Worm (Caenorhabditis elegans) whole organism, L1 larva: ENCODE results near the gene ndub-8.
A peak's percentile ranks its signal among the peaks of the same experiment; 100 is the strongest.

ENCODE experiments used
- C34B4.2 ChIP-seq: sonication (generic microtip); optimal IDR thresholded peaks from 2 replicates; lab custom pipeline; 2017; ENCODE audit warnings: mild to moderate bottlenecking, missing genetic modification characterization, missing compliant biosample characterization
- blmp-1 ChIP-seq: fragments of 150-350 bp; optimal IDR thresholded peaks from 2 replicates; lab custom pipeline; 2014; ENCODE audit warnings: missing biosample characterization, missing genetic modification characterization
- dpl-1 ChIP-seq, 3 experiments: fragments of 150-350 bp in 2 of 3; sonication (generic microtip) in 1 of 3; optimal IDR thresholded peaks; 2 replicates each; lab custom pipeline; 2014 to 2017; ENCODE audit warnings: missing biosample characterization in 3 of 3, missing genetic modification characterization in 3 of 3, missing genetic modification reagents in 3 of 3
- efl-1 ChIP-seq, 4 experiments: fragments of 150-350 bp; optimal IDR thresholded peaks in 3 of 4; peaks in 1 of 4; 1 replicate in 1 of 4; 2 replicates in 3 of 4; lab custom pipeline; 2014; ENCODE audit warnings: missing biosample characterization in 2 of 4, missing genetic modification characterization in 2 of 4, missing genetic modification reagents in 2 of 4
- efl-3 ChIP-seq: fragments of 200-800 bp; sonication (Bioruptor generic); optimal IDR thresholded peaks from 2 replicates; lab custom pipeline; 2018; ENCODE audit warnings: mild to moderate bottlenecking, missing genetic modification characterization, missing compliant biosample characterization
- elt-2 ChIP-seq: sonication (generic microtip); optimal IDR thresholded peaks from 2 replicates; lab custom pipeline; 2016; ENCODE audit warnings: missing genetic modification characterization, mild to moderate bottlenecking, inconsistent platforms, missing compliant biosample characterization, missing genetic modification reagents
- elt-3 ChIP-seq, 6 experiments: fragments of 150-350 bp in 1 of 6; sonication (generic microtip); optimal IDR thresholded peaks; 2 replicates each; lab custom pipeline; 2017 to 2018; ENCODE audit warnings: missing biosample characterization in 6 of 6, missing genetic modification characterization in 6 of 6, inconsistent platforms in 1 of 6
- ets-5 ChIP-seq: fragments of 200-800 bp; sonication (Bioruptor generic); IDR thresholded peaks from 2 replicates; pipeline ENCODE4 v1.3.6; 2022; ENCODE audit warnings: missing genetic modification characterization, missing compliant biosample characterization
- fkh-8 ChIP-seq: sonication (generic microtip); optimal IDR thresholded peaks from 2 replicates; lab custom pipeline; 2016; ENCODE audit warnings: mild to moderate bottlenecking, missing genetic modification characterization, missing compliant biosample characterization
- isw-1 ChIP-seq: fragments of 200-800 bp; sonication (Bioruptor generic); IDR thresholded peaks from 2 replicates; pipeline ENCODE4 v1.3.6; 2022; ENCODE audit warnings: missing genetic modification characterization, missing compliant biosample characterization
- lin-15B ChIP-seq: fragments of 150-350 bp; sonication (generic microtip); optimal IDR thresholded peaks from 3 replicates; lab custom pipeline; 2014; ENCODE audit warnings: missing biosample characterization, missing genetic modification characterization
- lin-35 ChIP-seq, 2 experiments: fragments of 150-350 bp; optimal IDR thresholded peaks; 2 replicates each; lab custom pipeline; 2014; ENCODE audit warnings: missing biosample characterization in 2 of 2, missing genetic modification characterization in 2 of 2, missing genetic modification reagents in 2 of 2
- lsy-2 ChIP-seq, 2 experiments: fragments of 150-350 bp; optimal IDR thresholded peaks; 2 replicates each; lab custom pipeline; 2014; ENCODE audit warnings: missing biosample characterization in 2 of 2, missing genetic modification characterization in 2 of 2
- mab-9 ChIP-seq: fragments of 200-800 bp; sonication (Bioruptor generic); IDR thresholded peaks from 2 replicates; pipeline ENCODE4 v1.3.6; 2022; ENCODE audit warnings: missing genetic modification reagents, missing genetic modification characterization, missing compliant biosample characterization
- nhr-12 ChIP-seq: sonication (generic microtip); optimal IDR thresholded peaks from 2 replicates; lab custom pipeline; 2017; ENCODE audit warnings: missing biosample characterization, missing genetic modification characterization
- nhr-19 ChIP-seq: fragments of 200-800 bp; sonication (Bioruptor generic); conservative IDR thresholded peaks from 2 replicates; pipeline ENCODE4 v1.3.6; 2022; ENCODE audit warnings: missing genetic modification characterization, missing compliant biosample characterization
- nhr-20 ChIP-seq: sonication (generic microtip); optimal IDR thresholded peaks from 2 replicates; lab custom pipeline; 2016; ENCODE audit warnings: mild to moderate bottlenecking, missing genetic modification characterization, missing compliant biosample characterization
- nhr-28 ChIP-seq: fragments of 150-350 bp; optimal IDR thresholded peaks from 2 replicates; lab custom pipeline; 2014; ENCODE audit warnings: missing biosample characterization, missing genetic modification characterization
- nhr-47 ChIP-seq: sonication (generic microtip); optimal IDR thresholded peaks from 2 replicates; lab custom pipeline; 2016; ENCODE audit warnings: mild to moderate bottlenecking, missing genetic modification characterization, moderate library complexity, missing compliant biosample characterization
- nhr-71 ChIP-seq: sonication (generic microtip); optimal IDR thresholded peaks from 2 replicates; lab custom pipeline; 2016; ENCODE audit warnings: mild to moderate bottlenecking, missing genetic modification characterization, moderate library complexity, missing compliant biosample characterization
- nhr-84 ChIP-seq: sonication (generic microtip); optimal IDR thresholded peaks from 2 replicates; lab custom pipeline; 2017; ENCODE audit warnings: missing biosample characterization, missing genetic modification characterization
- nhr-85 ChIP-seq: sonication (generic microtip); peaks from one replicate; lab custom pipeline; 2016; ENCODE audit warnings: missing genetic modification characterization, inconsistent platforms, missing compliant biosample characterization
- nhr-90 ChIP-seq: sonication (generic microtip); optimal IDR thresholded peaks from 2 replicates; lab custom pipeline; 2016; ENCODE audit warnings: mild to moderate bottlenecking, missing genetic modification characterization, missing compliant biosample characterization; ENCODE audit not compliant: poor library complexity
- pax-3 ChIP-seq: fragments of 200-800 bp; sonication (Bioruptor generic); optimal IDR thresholded peaks from 2 replicates; lab custom pipeline; 2018; ENCODE audit warnings: mild to moderate bottlenecking, missing genetic modification characterization, moderate library complexity, missing compliant biosample characterization
- pqm-1 ChIP-seq: sonication (generic microtip); optimal IDR thresholded peaks from 3 replicates; lab custom pipeline; 2017; ENCODE audit warnings: missing biosample characterization, missing genetic modification characterization
- skn-1 ChIP-seq: fragments of 150-350 bp; optimal IDR thresholded peaks from 2 replicates; lab custom pipeline; 2014; ENCODE audit warnings: missing biosample characterization, missing genetic modification characterization
- snpc-4 ChIP-seq: fragments of 150-350 bp; optimal IDR thresholded peaks from 2 replicates; lab custom pipeline; 2014; ENCODE audit warnings: missing biosample characterization, missing genetic modification characterization
- snu-23 ChIP-seq: sonication (generic microtip); optimal IDR thresholded peaks from 2 replicates; lab custom pipeline; 2016; ENCODE audit warnings: missing genetic modification characterization, missing compliant biosample characterization
- tlp-1 ChIP-seq: fragments of 150-350 bp; optimal IDR thresholded peaks from 2 replicates; lab custom pipeline; 2014; ENCODE audit warnings: missing biosample characterization, missing genetic modification characterization
- unc-30 ChIP-seq: sonication (generic microtip); optimal IDR thresholded peaks from 2 replicates; lab custom pipeline; 2017; ENCODE audit warnings: missing biosample characterization, missing genetic modification characterization
- unc-86 ChIP-seq: sonication (generic microtip); optimal IDR thresholded peaks from 2 replicates; lab custom pipeline; 2016; ENCODE audit warnings: missing genetic modification characterization, missing compliant biosample characterization
- ztf-11 ChIP-seq, 2 experiments: sonication (generic microtip); optimal IDR thresholded peaks; 2 replicates each; lab custom pipeline; 2016 to 2017; ENCODE audit warnings: missing genetic modification characterization in 2 of 2, missing biosample characterization in 1 of 2, missing compliant biosample characterization in 1 of 2

ndub-8 gene

ce11 chrII:13842340-13842739 is 30.3 kb upstream of the ndub-8 start:
- TF ChIP-seq blmp-1 (tag; lab: Kevin White, UChicago) (peak; percentile 31), nhr-71 (no peak), efl-1 (optimal IDR thresholded peaks at IDR 0.05; lab: Kevin White, UChicago) (no peak), efl-1 (GFP tag; optimal IDR thresholded peaks at IDR 0.05 in 1 of 2; lab: Kevin White, UChicago) (peak in 1 of 2 experiments; percentile 39), mab-9 (GFP tag; lab: Robert Waterston, UW) (no peak), pax-3 (tag; lab: Kevin White, UChicago) (no peak), tlp-1 (tag; lab: Kevin White, UChicago) (no peak)
- TF ChIP-seq, all 84 proteins: peak for 2

- no peak for TF ChIP-seq nhr-12 (tag; lab: Kevin White, UChicago)
- TF ChIP-seq fkh-8, result no peak
- TF ChIP-seq pqm-1 (tag; lab: Kevin White, UChicago), result no peak
- TF ChIP-seq isw-1, result no peak
- no peak for TF ChIP-seq nhr-71
- TF ChIP-seq lin-15B (tag; lab: Kevin White, UChicago), result no peak
- TF ChIP-seq C34B4.2, result no peak
- TF ChIP-seq unc-30 (tag; lab: Kevin White, UChicago), result no peak
- no peak for TF ChIP-seq skn-1 (tag; lab: Kevin White, UChicago)
- TF ChIP-seq nhr-28 (tag; lab: Kevin White, UChicago), result no peak
- TF ChIP-seq nhr-84 (tag; lab: Kevin White, UChicago), result no peak
- TF ChIP-seq efl-3, result no peak
- no peak for TF ChIP-seq unc-86 (tag; lab: Kevin White, UChicago)
- TF ChIP-seq nhr-19 (GFP tag; lab: Robert Waterston, UW), result no peak
Observed at ce11 chrII:13846018-13846417, 26.7 kb upstream of the ndub-8 start.

ce11 chrII:13847366-13847765 is 25.3 kb upstream of the ndub-8 start:
- TF ChIP-seq dpl-1 (GFP tag; optimal IDR thresholded peaks at IDR 0.05; lab: Kevin White, UChicago), result peak in 1 of 3 experiments; percentile 35
- peak; percentile 11 for TF ChIP-seq snu-23 (GFP tag; lab: Kevin White, UChicago)
- no peak for TF ChIP-seq elt-2 (tag; lab: Kevin White, UChicago)
- TF ChIP-seq lin-35 (GFP tag; optimal IDR thresholded peaks at IDR 0.05; lab: Kevin White, UChicago), result peak in 1 of 2 experiments; percentile 14
- TF ChIP-seq ztf-11 (tag; optimal IDR thresholded peaks at IDR 0.05; lab: Kevin White, UChicago), result no peak
- no peak for TF ChIP-seq ets-5
- no peak for TF ChIP-seq unc-30 (tag; lab: Kevin White, UChicago)
- TF ChIP-seq nhr-85 (tag; lab: Kevin White, UChicago), result peak; percentile 54
- peak in 1 of 2 experiments; percentile 4 for TF ChIP-seq lsy-2 (tag; optimal IDR thresholded peaks at IDR 0.05; lab: Kevin White, UChicago)
- TF ChIP-seq blmp-1 (tag; lab: Kevin White, UChicago), result peak; percentile 2
- TF ChIP-seq efl-1 (optimal IDR thresholded peaks at IDR 0.05; lab: Kevin White, UChicago), result peak; percentile 17 to 32
- no peak for TF ChIP-seq efl-1 (GFP tag; optimal IDR thresholded peaks at IDR 0.05 in 1 of 2; lab: Kevin White, UChicago)

- TF ChIP-seq nhr-28 (tag; lab: Kevin White, UChicago), result no peak
- TF ChIP-seq nhr-85 (tag; lab: Kevin White, UChicago), result peak; percentile 48
Observed at ce11 chrII:13852004-13852403, 20.7 kb upstream of the ndub-8 start, which contains the start of gene F08G2.8. Gene F08G2.8 (plus strand): TSS chrII:13852304.

- TF ChIP-seq elt-2 (tag; lab: Kevin White, UChicago) (peak; percentile 62), nhr-47 (peak; percentile 49), nhr-19 (GFP tag; lab: Robert Waterston, UW) (peak; percentile 10; the same call in 1 of the 2 replicates), snpc-4 (tag; lab: Kevin White, UChicago) (peak; percentile 73), nhr-20 (tag; lab: Kevin White, UChicago) (peak; percentile 35), elt-3 (tag; optimal IDR thresholded peaks at IDR 0.05; lab: Kevin White, UChicago) (peak in 1 of 6 experiments; percentile 6), nhr-71 (peak; percentile 38), nhr-90 (tag; lab: Kevin White, UChicago) (peak; percentile 60)
- TF ChIP-seq, all 84 proteins: peak for 8; not testable (repeated sequence) for 76
Observed at ce11 chrII:13852532-13853199, 20.0 kb upstream of the ndub-8 start.
